Worm (Caenorhabditis elegans) whole organism, L1 larva: Measurements from ENCODE around the gene nhr-116.
A peak's percentile ranks its signal among the peaks of the same experiment; 100 is the strongest.

ENCODE experiments used
- C04F5.9 ChIP-seq: sonication (generic microtip); optimal IDR thresholded peaks from 2 replicates; lab custom pipeline; 2016; ENCODE audit warnings: missing genetic modification characterization, missing compliant biosample characterization
- C16A3.4 ChIP-seq: fragments of 150-350 bp; optimal IDR thresholded peaks from 2 replicates; lab custom pipeline; 2014; ENCODE audit warnings: missing biosample characterization, missing genetic modification characterization
- aha-1 ChIP-seq: fragments of 150-350 bp; optimal IDR thresholded peaks from 2 replicates; lab custom pipeline; 2014; ENCODE audit warnings: missing biosample characterization, missing genetic modification characterization
- aly-2 ChIP-seq: fragments of 150-350 bp; optimal IDR thresholded peaks from 2 replicates; lab custom pipeline; 2014; ENCODE audit warnings: missing biosample characterization, missing genetic modification characterization
- ceh-63 ChIP-seq: fragments of 200-800 bp; sonication (Bioruptor generic); optimal IDR thresholded peaks from 2 replicates; lab custom pipeline; 2018; ENCODE audit warnings: mild to moderate bottlenecking, missing genetic modification characterization, missing compliant biosample characterization
- ceh-8 ChIP-seq: fragments of 200-800 bp; sonication (Bioruptor generic); optimal IDR thresholded peaks from 2 replicates; lab custom pipeline; 2018; ENCODE audit warnings: mild to moderate bottlenecking, missing genetic modification characterization, moderate library complexity, missing compliant biosample characterization
- ceh-82 ChIP-seq, 3 experiments: fragments of 150-350 bp in 1 of 3; sonication (generic microtip) in 2 of 3; optimal IDR thresholded peaks; 2 replicates each; lab custom pipeline; 2014 to 2017; ENCODE audit warnings: missing biosample characterization in 3 of 3, missing genetic modification characterization in 3 of 3
- efl-1 ChIP-seq, 4 experiments: fragments of 150-350 bp; optimal IDR thresholded peaks in 3 of 4; peaks in 1 of 4; 1 replicate in 1 of 4; 2 replicates in 3 of 4; lab custom pipeline; 2014; ENCODE audit warnings: missing biosample characterization in 2 of 4, missing genetic modification characterization in 2 of 4, missing genetic modification reagents in 2 of 4
- efl-3 ChIP-seq: fragments of 200-800 bp; sonication (Bioruptor generic); optimal IDR thresholded peaks from 2 replicates; lab custom pipeline; 2018; ENCODE audit warnings: mild to moderate bottlenecking, missing genetic modification characterization, missing compliant biosample characterization
- egl-13 ChIP-seq: sonication (generic microtip); optimal IDR thresholded peaks from 2 replicates; lab custom pipeline; 2016; ENCODE audit warnings: missing genotype, missing genetic modification reagents, missing genetic modification characterization, missing compliant biosample characterization
- egl-27 ChIP-seq, 2 experiments: fragments of 150-350 bp in 1 of 2; sonication (generic microtip); optimal IDR thresholded peaks; 3 replicates each; lab custom pipeline; 2017 to 2018; ENCODE audit warnings: missing biosample characterization in 2 of 2, missing genetic modification characterization in 2 of 2, missing genetic modification reagents in 2 of 2
- elt-2 ChIP-seq: sonication (generic microtip); optimal IDR thresholded peaks from 2 replicates; lab custom pipeline; 2016; ENCODE audit warnings: missing genetic modification characterization, mild to moderate bottlenecking, inconsistent platforms, missing compliant biosample characterization, missing genetic modification reagents
- ets-5 ChIP-seq: fragments of 200-800 bp; sonication (Bioruptor generic); IDR thresholded peaks from 2 replicates; pipeline ENCODE4 v1.3.6; 2022; ENCODE audit warnings: missing genetic modification characterization, missing compliant biosample characterization
- fkh-10 ChIP-seq: sonication (generic microtip); optimal IDR thresholded peaks from 2 replicates; lab custom pipeline; 2017; ENCODE audit warnings: missing biosample characterization, missing genetic modification reagents, missing genetic modification characterization
- fkh-4 ChIP-seq: sonication (generic microtip); optimal IDR thresholded peaks from 2 replicates; lab custom pipeline; 2016; ENCODE audit warnings: missing compliant biosample characterization, missing genetic modification characterization, borderline replicate concordance
- fkh-8 ChIP-seq: sonication (generic microtip); optimal IDR thresholded peaks from 2 replicates; lab custom pipeline; 2016; ENCODE audit warnings: mild to moderate bottlenecking, missing genetic modification characterization, missing compliant biosample characterization
- lin-14 ChIP-seq: fragments of 200-800 bp; sonication (Bioruptor generic); optimal IDR thresholded peaks from 2 replicates; lab custom pipeline; 2018; ENCODE audit warnings: mild to moderate bottlenecking, missing genetic modification characterization, moderate library complexity, missing compliant biosample characterization
- lin-15B ChIP-seq: fragments of 150-350 bp; sonication (generic microtip); optimal IDR thresholded peaks from 3 replicates; lab custom pipeline; 2014; ENCODE audit warnings: missing biosample characterization, missing genetic modification characterization
- lin-35 ChIP-seq, 2 experiments: fragments of 150-350 bp; optimal IDR thresholded peaks; 2 replicates each; lab custom pipeline; 2014; ENCODE audit warnings: missing biosample characterization in 2 of 2, missing genetic modification characterization in 2 of 2, missing genetic modification reagents in 2 of 2
- lin-39 ChIP-seq: fragments of 150-350 bp; optimal IDR thresholded peaks from 2 replicates; lab custom pipeline; 2014; ENCODE audit warnings: missing biosample characterization, missing genetic modification reagents, missing genetic modification characterization
- lir-3 ChIP-seq: sonication (generic microtip); optimal IDR thresholded peaks from 2 replicates; lab custom pipeline; 2016; ENCODE audit warnings: mild to moderate bottlenecking, missing genetic modification characterization, moderate library complexity, missing compliant biosample characterization; ENCODE audit not compliant: poor library complexity
- mep-1 ChIP-seq: fragments of 150-350 bp; optimal IDR thresholded peaks from 2 replicates; lab custom pipeline; 2014; ENCODE audit warnings: missing biosample characterization, missing genetic modification characterization
- nhr-12 ChIP-seq: sonication (generic microtip); optimal IDR thresholded peaks from 2 replicates; lab custom pipeline; 2017; ENCODE audit warnings: missing biosample characterization, missing genetic modification characterization
- nhr-19 ChIP-seq: fragments of 200-800 bp; sonication (Bioruptor generic); conservative IDR thresholded peaks from 2 replicates; pipeline ENCODE4 v1.3.6; 2022; ENCODE audit warnings: missing genetic modification characterization, missing compliant biosample characterization
- nhr-20 ChIP-seq: sonication (generic microtip); optimal IDR thresholded peaks from 2 replicates; lab custom pipeline; 2016; ENCODE audit warnings: mild to moderate bottlenecking, missing genetic modification characterization, missing compliant biosample characterization
- nhr-237 ChIP-seq: fragments of 150-350 bp; optimal IDR thresholded peaks from 2 replicates; lab custom pipeline; 2014; ENCODE audit warnings: missing biosample characterization, missing genetic modification characterization
- nhr-71 ChIP-seq: sonication (generic microtip); optimal IDR thresholded peaks from 2 replicates; lab custom pipeline; 2016; ENCODE audit warnings: mild to moderate bottlenecking, missing genetic modification characterization, moderate library complexity, missing compliant biosample characterization
- nhr-84 ChIP-seq: sonication (generic microtip); optimal IDR thresholded peaks from 2 replicates; lab custom pipeline; 2017; ENCODE audit warnings: missing biosample characterization, missing genetic modification characterization
- nhr-85 ChIP-seq: sonication (generic microtip); peaks from one replicate; lab custom pipeline; 2016; ENCODE audit warnings: missing genetic modification characterization, inconsistent platforms, missing compliant biosample characterization
- nhr-90 ChIP-seq: sonication (generic microtip); optimal IDR thresholded peaks from 2 replicates; lab custom pipeline; 2016; ENCODE audit warnings: mild to moderate bottlenecking, missing genetic modification characterization, missing compliant biosample characterization; ENCODE audit not compliant: poor library complexity
- pqm-1 ChIP-seq: sonication (generic microtip); optimal IDR thresholded peaks from 3 replicates; lab custom pipeline; 2017; ENCODE audit warnings: missing biosample characterization, missing genetic modification characterization
- rnt-1 ChIP-seq: sonication (generic microtip); optimal IDR thresholded peaks from 2 replicates; lab custom pipeline; 2016; ENCODE audit warnings: mild to moderate bottlenecking, missing genetic modification characterization, moderate library complexity, missing compliant biosample characterization
- skn-1 ChIP-seq: fragments of 150-350 bp; optimal IDR thresholded peaks from 2 replicates; lab custom pipeline; 2014; ENCODE audit warnings: missing biosample characterization, missing genetic modification characterization
- snpc-4 ChIP-seq: fragments of 150-350 bp; optimal IDR thresholded peaks from 2 replicates; lab custom pipeline; 2014; ENCODE audit warnings: missing biosample characterization, missing genetic modification characterization
- snu-23 ChIP-seq: sonication (generic microtip); optimal IDR thresholded peaks from 2 replicates; lab custom pipeline; 2016; ENCODE audit warnings: missing genetic modification characterization, missing compliant biosample characterization
- tbx-2 ChIP-seq: sonication (generic microtip); optimal IDR thresholded peaks from 2 replicates; lab custom pipeline; 2016; ENCODE audit warnings: missing genetic modification characterization, missing compliant biosample characterization
- unc-130 ChIP-seq: fragments of 150-350 bp; optimal IDR thresholded peaks from 2 replicates; lab custom pipeline; 2017; ENCODE audit warnings: missing biosample characterization, missing genetic modification characterization, inconsistent platforms
- unc-30 ChIP-seq: sonication (generic microtip); optimal IDR thresholded peaks from 2 replicates; lab custom pipeline; 2017; ENCODE audit warnings: missing biosample characterization, missing genetic modification characterization
- unc-62 ChIP-seq: fragments of 150-350 bp; optimal IDR thresholded peaks from 2 replicates; lab custom pipeline; 2014; ENCODE audit warnings: missing biosample characterization, missing genetic modification reagents, missing genetic modification characterization
- unc-98 ChIP-seq: fragments of 200-800 bp; sonication (Bioruptor generic); IDR thresholded peaks from 2 replicates; pipeline ENCODE4 v1.3.6; 2022; ENCODE audit warnings: missing genetic modification characterization, missing compliant biosample characterization
- vab-15 ChIP-seq: sonication (generic microtip); optimal IDR thresholded peaks from 2 replicates; lab custom pipeline; 2017; ENCODE audit warnings: missing genotype, mild to moderate bottlenecking, missing genetic modification characterization, missing compliant biosample characterization
- xbp-1 ChIP-seq: sonication (generic microtip); optimal IDR thresholded peaks from 2 replicates; lab custom pipeline; 2016; ENCODE audit warnings: missing genetic modification characterization, missing compliant biosample characterization
- zag-1 ChIP-seq: fragments of 150-350 bp; optimal IDR thresholded peaks from 2 replicates; lab custom pipeline; 2014; ENCODE audit warnings: missing biosample characterization, missing genetic modification characterization
- zip-4 ChIP-seq: fragments of 200-800 bp; sonication (Bioruptor generic); optimal IDR thresholded peaks from 2 replicates; lab custom pipeline; 2018; ENCODE audit warnings: mild to moderate bottlenecking, missing genetic modification characterization, moderate library complexity, missing compliant biosample characterization

nhr-116 gene

ce11 chrV:16904612-16905011, 7.4 kb upstream of the nhr-116 start, which contains the start of gene nhr-262:
nhr-262 (plus strand) TSS chrV:16904912.
- TF ChIP-seq nhr-90 (tag; lab: Kevin White, UChicago) (no peak), fkh-4 (tag; lab: Kevin White, UChicago) (no peak), rnt-1 (tag; lab: Kevin White, UChicago) (no peak), elt-2 (tag; lab: Kevin White, UChicago) (no peak), unc-130 (tag; lab: Kevin White, UChicago) (no peak), unc-62 (GFP tag; lab: Kevin White, UChicago) (no peak), nhr-237 (tag; lab: Kevin White, UChicago) (no peak), zag-1 (tag; lab: Kevin White, UChicago) (no peak), efl-1 (optimal IDR thresholded peaks at IDR 0.05; lab: Kevin White, UChicago) (no peak), efl-1 (GFP tag; optimal IDR thresholded peaks at IDR 0.05 in 1 of 2; lab: Kevin White, UChicago) (no peak), nhr-85 (no peak)
- TF ChIP-seq, all 84 proteins: peak for 0

ce11 chrV:16909871-16910270, 2.2 kb upstream of the nhr-116 start, which contains the start of gene F09C6.16:
F09C6.16 (minus strand) TSS chrV:16909971.
- TF ChIP-seq efl-1 (optimal IDR thresholded peaks at IDR 0.05; lab: Kevin White, UChicago) (no peak), efl-1 (GFP tag; optimal IDR thresholded peaks at IDR 0.05 in 1 of 2; lab: Kevin White, UChicago) (peak in 1 of 2 experiments; percentile 28), nhr-85 (no peak)

ce11 chrV:16910864-16911263, 1.2 kb upstream of the nhr-116 start:
- TF ChIP-seq pqm-1 (no peak), zag-1 (tag; lab: Kevin White, UChicago) (no peak), ets-5 (no peak), C16A3.4 (tag; lab: Kevin White, UChicago) (no peak), snpc-4 (tag; lab: Kevin White, UChicago) (no peak), mep-1 (tag; lab: Kevin White, UChicago) (peak; percentile 19), ceh-8 (GFP tag; lab: Kevin White, UChicago) (no peak), aly-2 (tag; lab: Kevin White, UChicago) (no peak), unc-30 (tag; lab: Kevin White, UChicago) (no peak), ceh-82 (tag; optimal IDR thresholded peaks at IDR 0.05; lab: Kevin White, UChicago) (no peak), nhr-71 (tag; lab: Kevin White, UChicago) (no peak), skn-1 (tag; lab: Kevin White, UChicago) (peak; percentile 18), nhr-84 (tag; lab: Kevin White, UChicago) (no peak), unc-98 (GFP tag; lab: Robert Waterston, UW) (no peak), rnt-1 (tag; lab: Kevin White, UChicago) (no peak), nhr-20 (tag; lab: Kevin White, UChicago) (peak; percentile 8), tbx-2 (tag; lab: Kevin White, UChicago) (no peak), egl-27 (tag; optimal IDR thresholded peaks at IDR 0.05; lab: Kevin White, UChicago) (no peak), egl-13 (tag; lab: Kevin White, UChicago) (no peak), zip-4 (GFP tag; lab: Kevin White, UChicago) (no peak), nhr-12 (tag; lab: Kevin White, UChicago) (no peak), unc-62 (GFP tag; lab: Kevin White, UChicago) (no peak), nhr-19 (GFP tag; lab: Robert Waterston, UW) (no peak), xbp-1 (tag; lab: Kevin White, UChicago) (no peak), lin-39 (tag; lab: Kevin White, UChicago) (no peak), lin-15B (tag; lab: Kevin White, UChicago) (no peak), unc-130 (tag; lab: Kevin White, UChicago) (no peak), aha-1 (no peak), lin-35 (GFP tag; optimal IDR thresholded peaks at IDR 0.05; lab: Kevin White, UChicago) (peak in 1 of 2 experiments; percentile 48), C04F5.9 (tag; lab: Kevin White, UChicago) (no peak), snu-23 (GFP tag; lab: Kevin White, UChicago) (no peak), vab-15 (tag; lab: Kevin White, UChicago) (no peak), lin-14 (GFP tag; lab: Kevin White, UChicago) (peak; percentile 55), elt-2 (tag; lab: Kevin White, UChicago) (peak; percentile 56), nhr-237 (tag; lab: Kevin White, UChicago) (no peak), fkh-4 (tag; lab: Kevin White, UChicago) (no peak), lir-3 (tag; lab: Kevin White, UChicago) (no peak), fkh-8 (tag; lab: Kevin White, UChicago) (peak; percentile 3), efl-3 (GFP tag; lab: Kevin White, UChicago) (no peak), fkh-10 (GFP tag; lab: Kevin White, UChicago) (no peak), ceh-63 (GFP tag; lab: Kevin White, UChicago) (no peak)
